Fruit fly (Drosophila melanogaster): ENCODE data around the gene Ggt-1.

Gene Ggt-1

DNA sequence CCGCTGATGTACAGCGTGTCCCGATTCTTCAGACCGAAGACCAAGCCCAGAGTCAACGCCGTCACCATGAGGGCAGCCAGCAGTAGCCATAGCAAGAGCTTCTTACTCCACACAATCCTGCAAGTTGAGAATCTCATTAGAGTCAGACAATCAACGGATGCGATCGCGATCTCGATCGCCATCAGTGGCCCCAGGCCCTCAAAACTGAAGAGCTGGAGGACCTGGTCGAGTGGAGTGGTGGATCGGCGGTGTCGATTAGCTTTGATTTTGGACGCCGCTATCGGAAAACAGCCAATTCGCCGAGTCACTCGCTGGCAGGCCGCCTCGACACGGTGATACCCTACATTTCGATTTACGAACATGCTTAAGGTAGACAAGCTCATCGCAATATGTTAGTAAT is 3.8 kb downstream of the Ggt-1 start (continued):
- TF ChIP-seq CG5245 (GFP tag; optimal IDR thresholded peaks at IDR 0.05): no peak

DNA sequence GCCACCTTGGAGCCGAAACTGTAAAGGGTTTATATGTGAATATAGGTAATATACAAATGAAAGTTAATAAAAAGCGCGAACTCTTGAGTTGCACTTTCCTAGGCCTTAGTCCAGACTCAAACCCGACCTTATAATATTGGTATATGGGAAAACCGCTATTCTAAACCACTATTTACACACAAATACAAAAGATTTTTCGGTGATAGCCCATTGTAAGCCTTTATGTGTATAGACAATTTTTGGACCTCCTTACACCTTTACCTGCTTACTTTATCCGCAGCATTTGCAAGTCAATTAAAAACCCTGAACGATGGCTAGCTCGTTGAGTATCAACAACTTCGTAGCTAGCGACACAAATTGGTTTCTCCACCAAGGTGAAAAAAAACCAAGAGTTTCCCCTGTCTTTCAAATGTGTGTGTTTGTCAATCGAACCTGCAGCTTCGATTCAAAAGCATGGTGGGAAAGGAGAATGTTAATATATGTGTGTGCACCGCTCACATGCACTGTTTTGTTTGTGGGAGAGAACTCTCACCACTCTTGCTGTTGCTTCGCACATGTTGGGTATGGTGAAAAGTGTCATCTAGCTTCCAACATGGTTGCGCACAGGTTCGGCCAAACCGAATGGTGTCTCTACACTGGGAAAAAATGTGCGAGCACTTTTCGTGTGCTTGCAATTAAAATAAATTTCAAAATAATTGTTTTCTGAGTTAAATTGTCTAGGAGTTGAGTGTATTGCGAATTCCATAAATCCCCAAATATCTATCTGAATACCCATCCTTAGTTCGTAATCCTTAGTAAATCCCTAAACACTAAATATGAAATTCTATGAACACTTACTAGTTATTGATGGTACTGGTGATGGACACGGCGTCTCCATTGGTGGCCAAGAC is 5.4 kb downstream of the Ggt-1 start:
- TF ChIP-seq sr (GFP tag; IDR thresholded peaks at IDR 0.05): peak; percentile 72
- peak; percentile 67 for TF ChIP-seq NfI (GFP tag; optimal IDR thresholded peaks at IDR 0.05)
- TF ChIP-seq CG13287 (GFP tag; IDR thresholded peaks at IDR 0.05; ENCODE audit: partially characterized antibody): no peak
- peak; percentile 47 for TF ChIP-seq pho (GFP tag; optimal IDR thresholded peaks at IDR 0.05)
- TF ChIP-seq Dip3 (GFP tag; optimal IDR thresholded peaks at IDR 0.05): peak; percentile 70
- no peak for TF ChIP-seq z (GFP tag; IDR thresholded peaks at IDR 0.05)
- TF ChIP-seq CG4282 (GFP tag; optimal IDR thresholded peaks at IDR 0.05): peak; percentile 16
- TF ChIP-seq NFAT (GFP tag; IDR thresholded peaks at IDR 0.05): peak; percentile 69
- no peak for TF ChIP-seq CG4328 (GFP tag; optimal IDR thresholded peaks at IDR 0.05)
- TF ChIP-seq tup (GFP tag; optimal IDR thresholded peaks at IDR 0.05): peak; percentile 16
- TF ChIP-seq CG17802 (tag; optimal IDR thresholded peaks at IDR 0.05): peak; percentile 43
- peak; percentile 33 for TF ChIP-seq Atf3 (GFP tag; optimal IDR thresholded peaks at IDR 0.05)
- TF ChIP-seq ind (GFP tag; optimal IDR thresholded peaks at IDR 0.05): peak; percentile 84
- TF ChIP-seq BEAF-32 (GFP tag; optimal IDR thresholded peaks at IDR 0.05): no peak
- TF ChIP-seq D (optimal IDR thresholded peaks at IDR 0.05): no peak
- TF ChIP-seq D (GFP tag; optimal IDR thresholded peaks at IDR 0.05): peak; percentile 72
- peak; percentile 85 for TF ChIP-seq CG32532 (GFP tag; IDR thresholded peaks at IDR 0.05)
- TF ChIP-seq CG31365 (tag; optimal IDR thresholded peaks at IDR 0.05): peak; percentile 46
- peak; percentile 34; the same call in 1 of the 2 replicates for TF ChIP-seq aop (GFP tag; IDR thresholded peaks at IDR 0.05)
- TF ChIP-seq ATbp (GFP tag; optimal IDR thresholded peaks at IDR 0.05): peak; percentile 79
- peak; percentile 74 for TF ChIP-seq Mrtf (GFP tag; IDR thresholded peaks at IDR 0.05)
- TF ChIP-seq CG16779 (GFP tag; IDR thresholded peaks at IDR 0.05): peak; percentile 74
- TF ChIP-seq CG11695 (GFP tag; IDR thresholded peaks at IDR 0.05): peak; percentile 90
- TF ChIP-seq Scr (GFP tag; IDR thresholded peaks at IDR 0.05; ENCODE audit: partially characterized antibody): no peak
- TF ChIP-seq CG16863 (GFP tag; optimal IDR thresholded peaks at IDR 0.05): peak; percentile 76
- peak; percentile 32; the same call in 1 of the 3 replicates for TF ChIP-seq CG11093 (GFP tag; IDR thresholded peaks at IDR 0.05)
- TF ChIP-seq GATAe (GFP tag; conservative IDR thresholded peaks at IDR 0.05): no peak; the same call in 1 of the 2 replicates
- TF ChIP-seq bowl (GFP tag; IDR thresholded peaks at IDR 0.05): peak; percentile 48; the same call in 1 of the 2 replicates
- TF ChIP-seq CG14014 (GFP tag; IDR thresholded peaks at IDR 0.05): peak; percentile 76
- TF ChIP-seq CG14860 (GFP tag; IDR thresholded peaks at IDR 0.05; ENCODE audit: partially characterized antibody): no peak
- TF ChIP-seq CG13424 (tag; optimal IDR thresholded peaks at IDR 0.05): peak; percentile 53
- no peak for TF ChIP-seq vnd (GFP tag; IDR thresholded peaks at IDR 0.05; ENCODE audit: partially characterized antibody)
- TF ChIP-seq CG34422 (GFP tag; IDR thresholded peaks at IDR 0.05): peak; percentile 86
- no peak for TF ChIP-seq Doc2 (GFP tag; IDR thresholded peaks at IDR 0.05)
- TF ChIP-seq CG7745 (tag; optimal IDR thresholded peaks at IDR 0.05): no peak
- no peak for TF ChIP-seq CG7928 (GFP tag; optimal IDR thresholded peaks at IDR 0.05)
- TF ChIP-seq tna (GFP tag; IDR thresholded peaks at IDR 0.05; ENCODE audit: partially characterized antibody): no peak
- peak; percentile 90 for TF ChIP-seq zfh1 (GFP tag; IDR thresholded peaks at IDR 0.05)
- TF ChIP-seq eyg (GFP tag; optimal IDR thresholded peaks at IDR 0.05): peak; percentile 50
- TF ChIP-seq Gug (GFP tag; IDR thresholded peaks at IDR 0.05): peak; percentile 71; the same call in 3 of the 4 replicates
- TF ChIP-seq CG1647 (GFP tag; optimal IDR thresholded peaks at IDR 0.05): peak; percentile 63
- peak; percentile 63 for TF ChIP-seq MTF-1 (GFP tag; optimal IDR thresholded peaks at IDR 0.05; ENCODE audit: borderline replicate concordance)
- no peak for TF ChIP-seq CG33557 (GFP tag; optimal IDR thresholded peaks at IDR 0.05)
- no peak for TF ChIP-seq sqz (GFP tag; optimal IDR thresholded peaks at IDR 0.05)
- TF ChIP-seq psq (GFP tag; optimal IDR thresholded peaks at IDR 0.05): peak; percentile 14
- peak; percentile 72 for TF ChIP-seq fd96Cb (tag; optimal IDR thresholded peaks at IDR 0.05)

Data from whole organism, embryonic.